Worm (Caenorhabditis elegans) whole organism, L1 larva: ENCODE results near the gene xbp-1.

ENCODE experiments used
- C04F5.9 ChIP-seq: sonication (generic microtip); optimal IDR thresholded peaks from 2 replicates; lab custom pipeline; 2016; ENCODE audit warnings: missing genetic modification characterization, missing compliant biosample characterization
- C16A3.4 ChIP-seq: fragments of 150-350 bp; optimal IDR thresholded peaks from 2 replicates; lab custom pipeline; 2014; ENCODE audit warnings: missing biosample characterization, missing genetic modification characterization
- F16B12.6 ChIP-seq: fragments of 150-350 bp; optimal IDR thresholded peaks from 2 replicates; lab custom pipeline; 2014; ENCODE audit warnings: missing biosample characterization, missing genetic modification characterization
- Y116A8C.19 ChIP-seq: sonication (generic microtip); optimal IDR thresholded peaks from 2 replicates; lab custom pipeline; 2016; ENCODE audit warnings: missing compliant biosample characterization, missing genetic modification characterization, borderline replicate concordance
- aha-1 ChIP-seq: fragments of 150-350 bp; optimal IDR thresholded peaks from 2 replicates; lab custom pipeline; 2014; ENCODE audit warnings: missing biosample characterization, missing genetic modification characterization
- ama-1 ChIP-seq: fragments of 150-350 bp; optimal IDR thresholded peaks from 2 replicates; lab custom pipeline; 2014
- blmp-1 ChIP-seq: fragments of 150-350 bp; optimal IDR thresholded peaks from 2 replicates; lab custom pipeline; 2014; ENCODE audit warnings: missing biosample characterization, missing genetic modification characterization
- ceh-82 ChIP-seq, 3 experiments: fragments of 150-350 bp in 1 of 3; sonication (generic microtip) in 2 of 3; optimal IDR thresholded peaks; 2 replicates each; lab custom pipeline; 2014 to 2017; ENCODE audit warnings: missing biosample characterization in 3 of 3, missing genetic modification characterization in 3 of 3
- ceh-88 ChIP-seq: fragments of 200-800 bp; sonication (Bioruptor generic); IDR thresholded peaks from 2 replicates; pipeline ENCODE4 v1.3.6; 2022; ENCODE audit warnings: missing genetic modification characterization, missing compliant biosample characterization
- ceh-90 ChIP-seq: sonication (generic microtip); optimal IDR thresholded peaks from 2 replicates; lab custom pipeline; 2016; ENCODE audit warnings: missing genetic modification characterization, missing compliant biosample characterization
- dpl-1 ChIP-seq, 3 experiments: fragments of 150-350 bp in 2 of 3; sonication (generic microtip) in 1 of 3; optimal IDR thresholded peaks; 2 replicates each; lab custom pipeline; 2014 to 2017; ENCODE audit warnings: missing biosample characterization in 3 of 3, missing genetic modification characterization in 3 of 3, missing genetic modification reagents in 3 of 3
- dsc-1 ChIP-seq: sonication (generic microtip); optimal IDR thresholded peaks from 2 replicates; lab custom pipeline; 2016; ENCODE audit warnings: mild to moderate bottlenecking, missing genetic modification characterization, missing compliant biosample characterization
- egl-13 ChIP-seq: sonication (generic microtip); optimal IDR thresholded peaks from 2 replicates; lab custom pipeline; 2016; ENCODE audit warnings: missing genotype, missing genetic modification reagents, missing genetic modification characterization, missing compliant biosample characterization
- egl-27 ChIP-seq, 2 experiments: fragments of 150-350 bp in 1 of 2; sonication (generic microtip); optimal IDR thresholded peaks; 3 replicates each; lab custom pipeline; 2017 to 2018; ENCODE audit warnings: missing biosample characterization in 2 of 2, missing genetic modification characterization in 2 of 2, missing genetic modification reagents in 2 of 2
- elt-2 ChIP-seq: sonication (generic microtip); optimal IDR thresholded peaks from 2 replicates; lab custom pipeline; 2016; ENCODE audit warnings: missing genetic modification characterization, mild to moderate bottlenecking, inconsistent platforms, missing compliant biosample characterization, missing genetic modification reagents
- elt-3 ChIP-seq, 6 experiments: fragments of 150-350 bp in 1 of 6; sonication (generic microtip); optimal IDR thresholded peaks; 2 replicates each; lab custom pipeline; 2017 to 2018; ENCODE audit warnings: missing biosample characterization in 6 of 6, missing genetic modification characterization in 6 of 6, inconsistent platforms in 1 of 6
- fkh-10 ChIP-seq: sonication (generic microtip); optimal IDR thresholded peaks from 2 replicates; lab custom pipeline; 2017; ENCODE audit warnings: missing biosample characterization, missing genetic modification reagents, missing genetic modification characterization
- fkh-4 ChIP-seq: sonication (generic microtip); optimal IDR thresholded peaks from 2 replicates; lab custom pipeline; 2016; ENCODE audit warnings: missing compliant biosample characterization, missing genetic modification characterization, borderline replicate concordance
- fkh-8 ChIP-seq: sonication (generic microtip); optimal IDR thresholded peaks from 2 replicates; lab custom pipeline; 2016; ENCODE audit warnings: mild to moderate bottlenecking, missing genetic modification characterization, missing compliant biosample characterization
- hpl-2 ChIP-seq: fragments of 150-350 bp; optimal IDR thresholded peaks from 2 replicates; lab custom pipeline; 2014; ENCODE audit warnings: missing biosample characterization, missing genetic modification reagents, missing genetic modification characterization
- irx-1 ChIP-seq: sonication (generic microtip); optimal IDR thresholded peaks from 2 replicates; lab custom pipeline; 2016; ENCODE audit warnings: missing genetic modification characterization, missing compliant biosample characterization
- lin-13 ChIP-seq: fragments of 150-350 bp; optimal IDR thresholded peaks from 2 replicates; lab custom pipeline; 2014; ENCODE audit warnings: missing biosample characterization, missing genetic modification reagents, missing genetic modification characterization
- lin-35 ChIP-seq, 2 experiments: fragments of 150-350 bp; optimal IDR thresholded peaks; 2 replicates each; lab custom pipeline; 2014; ENCODE audit warnings: missing biosample characterization in 2 of 2, missing genetic modification characterization in 2 of 2, missing genetic modification reagents in 2 of 2
- lir-3 ChIP-seq: sonication (generic microtip); optimal IDR thresholded peaks from 2 replicates; lab custom pipeline; 2016; ENCODE audit warnings: mild to moderate bottlenecking, missing genetic modification characterization, moderate library complexity, missing compliant biosample characterization; ENCODE audit not compliant: poor library complexity
- lsy-2 ChIP-seq, 2 experiments: fragments of 150-350 bp; optimal IDR thresholded peaks; 2 replicates each; lab custom pipeline; 2014; ENCODE audit warnings: missing biosample characterization in 2 of 2, missing genetic modification characterization in 2 of 2
- mdl-1 ChIP-seq, 2 experiments: fragments of 150-350 bp; optimal IDR thresholded peaks; 2 replicates each; lab custom pipeline; 2014 to 2017; ENCODE audit warnings: missing biosample characterization in 2 of 2, missing genetic modification characterization in 2 of 2, inconsistent platforms in 1 of 2
- mef-2 ChIP-seq: fragments of 150-350 bp; optimal IDR thresholded peaks from 2 replicates; lab custom pipeline; 2014; ENCODE audit warnings: missing biosample characterization, missing genetic modification characterization
- mep-1 ChIP-seq: fragments of 150-350 bp; optimal IDR thresholded peaks from 2 replicates; lab custom pipeline; 2014; ENCODE audit warnings: missing biosample characterization, missing genetic modification characterization
- nhr-11 ChIP-seq: fragments of 150-350 bp; optimal IDR thresholded peaks from 2 replicates; lab custom pipeline; 2014; ENCODE audit warnings: missing biosample characterization, missing genetic modification characterization
- nhr-237 ChIP-seq: fragments of 150-350 bp; optimal IDR thresholded peaks from 2 replicates; lab custom pipeline; 2014; ENCODE audit warnings: missing biosample characterization, missing genetic modification characterization
- nhr-76 ChIP-seq: sonication (generic microtip); optimal IDR thresholded peaks from 2 replicates; lab custom pipeline; 2017; ENCODE audit warnings: missing biosample characterization, missing genetic modification characterization
- nhr-77 ChIP-seq: fragments of 150-350 bp; optimal IDR thresholded peaks from 2 replicates; lab custom pipeline; 2014; ENCODE audit warnings: missing biosample characterization, missing genetic modification characterization
- nhr-84 ChIP-seq: sonication (generic microtip); optimal IDR thresholded peaks from 2 replicates; lab custom pipeline; 2017; ENCODE audit warnings: missing biosample characterization, missing genetic modification characterization
- nhr-85 ChIP-seq: sonication (generic microtip); peaks from one replicate; lab custom pipeline; 2016; ENCODE audit warnings: missing genetic modification characterization, inconsistent platforms, missing compliant biosample characterization
- pag-3 ChIP-seq: sonication (generic microtip); optimal IDR thresholded peaks from 2 replicates; lab custom pipeline; 2017; ENCODE audit warnings: missing genetic modification characterization, mild to moderate bottlenecking, missing compliant biosample characterization, antibody characterized with exemption, borderline replicate concordance; ENCODE audit not compliant: insufficient read depth
- snpc-4 ChIP-seq: fragments of 150-350 bp; optimal IDR thresholded peaks from 2 replicates; lab custom pipeline; 2014; ENCODE audit warnings: missing biosample characterization, missing genetic modification characterization
- sox-4 ChIP-seq: sonication (generic microtip); optimal IDR thresholded peaks from 2 replicates; lab custom pipeline; 2016; ENCODE audit warnings: missing genetic modification characterization, missing compliant biosample characterization
- sptf-1 ChIP-seq: fragments of 150-350 bp; optimal IDR thresholded peaks from 2 replicates; lab custom pipeline; 2014; ENCODE audit warnings: missing biosample characterization, missing genetic modification characterization
- tbx-2 ChIP-seq: sonication (generic microtip); optimal IDR thresholded peaks from 2 replicates; lab custom pipeline; 2016; ENCODE audit warnings: missing genetic modification characterization, missing compliant biosample characterization
- unc-130 ChIP-seq: fragments of 150-350 bp; optimal IDR thresholded peaks from 2 replicates; lab custom pipeline; 2017; ENCODE audit warnings: missing biosample characterization, missing genetic modification characterization, inconsistent platforms
- unc-30 ChIP-seq: sonication (generic microtip); optimal IDR thresholded peaks from 2 replicates; lab custom pipeline; 2017; ENCODE audit warnings: missing biosample characterization, missing genetic modification characterization
- unc-62 ChIP-seq: fragments of 150-350 bp; optimal IDR thresholded peaks from 2 replicates; lab custom pipeline; 2014; ENCODE audit warnings: missing biosample characterization, missing genetic modification reagents, missing genetic modification characterization
- unc-98 ChIP-seq: fragments of 200-800 bp; sonication (Bioruptor generic); IDR thresholded peaks from 2 replicates; pipeline ENCODE4 v1.3.6; 2022; ENCODE audit warnings: missing genetic modification characterization, missing compliant biosample characterization
- vab-15 ChIP-seq: sonication (generic microtip); optimal IDR thresholded peaks from 2 replicates; lab custom pipeline; 2017; ENCODE audit warnings: missing genotype, mild to moderate bottlenecking, missing genetic modification characterization, missing compliant biosample characterization
- zag-1 ChIP-seq: fragments of 150-350 bp; optimal IDR thresholded peaks from 2 replicates; lab custom pipeline; 2014; ENCODE audit warnings: missing biosample characterization, missing genetic modification characterization
- zip-4 ChIP-seq: fragments of 200-800 bp; sonication (Bioruptor generic); optimal IDR thresholded peaks from 2 replicates; lab custom pipeline; 2018; ENCODE audit warnings: mild to moderate bottlenecking, missing genetic modification characterization, moderate library complexity, missing compliant biosample characterization
- ztf-4 ChIP-seq: fragments of 150-350 bp; optimal IDR thresholded peaks from 2 replicates; lab custom pipeline; 2014; ENCODE audit warnings: missing biosample characterization, missing genetic modification characterization

The xbp-1 gene

DNA sequence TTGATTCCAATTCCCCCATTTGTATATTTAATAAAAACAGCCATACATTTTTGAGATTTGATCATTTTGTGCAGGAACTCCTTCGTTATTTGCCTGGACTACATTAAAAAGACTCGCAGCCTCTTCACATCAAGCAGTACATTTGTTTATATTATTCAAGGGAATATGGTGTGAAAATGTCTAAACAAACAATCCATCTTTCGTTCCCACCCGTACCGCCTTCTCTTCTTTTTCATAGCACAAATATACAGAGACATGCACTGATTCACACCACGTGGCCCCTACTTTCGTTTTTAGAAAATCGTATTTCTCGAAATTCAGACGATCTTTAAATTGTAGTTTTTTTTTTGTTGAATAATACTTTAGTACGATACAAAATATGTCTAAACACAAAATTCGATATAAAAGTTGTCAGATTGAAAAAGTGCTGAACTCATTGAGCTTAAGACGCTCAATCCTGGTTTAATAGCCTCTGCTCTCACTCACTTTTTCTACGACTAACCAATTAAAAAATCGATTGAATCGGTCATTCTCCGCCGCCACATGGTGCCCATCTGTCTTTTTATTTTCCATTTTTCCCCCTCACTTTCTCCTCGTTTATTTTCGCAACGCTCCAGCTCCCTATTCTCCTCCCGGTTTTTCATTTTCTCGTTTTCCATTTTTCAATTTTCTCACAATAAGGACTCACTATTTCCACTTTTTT is 1.8 kb downstream of the xbp-1 start (continued):
- TF ChIP-seq lin-35 (GFP tag; optimal IDR thresholded peaks at IDR 0.05; lab: Kevin White, UChicago), result peak in 1 of 2 experiments; percentile 34
- TF ChIP-seq ama-1 (lab: Kevin White, UChicago), result peak; percentile 95
- no peak for TF ChIP-seq sptf-1
- no peak for TF ChIP-seq fkh-10 (GFP tag; lab: Kevin White, UChicago)
- TF ChIP-seq ceh-82 (tag; optimal IDR thresholded peaks at IDR 0.05; lab: Kevin White, UChicago), result no peak
- peak; percentile 80 for TF ChIP-seq nhr-85 (tag; lab: Kevin White, UChicago)
- no peak for TF ChIP-seq egl-13
- peak; percentile 39 for TF ChIP-seq hpl-2 (GFP tag; lab: Kevin White, UChicago)
- TF ChIP-seq nhr-77 (tag; lab: Kevin White, UChicago), result no peak
- no peak for TF ChIP-seq ceh-90 (tag; lab: Kevin White, UChicago)
- no peak for TF ChIP-seq elt-3 (tag; optimal IDR thresholded peaks at IDR 0.05; lab: Kevin White, UChicago)
- TF ChIP-seq lin-13 (GFP tag; lab: Kevin White, UChicago), result peak; percentile 25
- TF ChIP-seq blmp-1 (tag; lab: Kevin White, UChicago), result peak; percentile 77
- peak; percentile 11 for TF ChIP-seq lir-3 (tag; lab: Kevin White, UChicago)
- TF ChIP-seq unc-30 (tag; lab: Kevin White, UChicago), result no peak
- TF ChIP-seq pag-3 (tag; lab: Kevin White, UChicago), result no peak
- peak; percentile 28 for TF ChIP-seq zip-4
- TF ChIP-seq zag-1 (tag; lab: Kevin White, UChicago), result no peak
- TF ChIP-seq sox-4 (tag; lab: Kevin White, UChicago), result no peak
- TF ChIP-seq Y116A8C.19 (tag; lab: Kevin White, UChicago), result no peak
- no peak for TF ChIP-seq unc-62 (GFP tag; lab: Kevin White, UChicago)
- TF ChIP-seq nhr-11 (tag; lab: Kevin White, UChicago), result no peak
- TF ChIP-seq elt-2 (tag; lab: Kevin White, UChicago), result peak; percentile 60
- TF ChIP-seq vab-15 (tag; lab: Kevin White, UChicago), result no peak
- no peak for TF ChIP-seq dpl-1 (GFP tag; optimal IDR thresholded peaks at IDR 0.05; lab: Kevin White, UChicago)
- peak; percentile 5 for TF ChIP-seq tbx-2 (tag; lab: Kevin White, UChicago)
- no peak for TF ChIP-seq C04F5.9 (tag; lab: Kevin White, UChicago)
- no peak for TF ChIP-seq mef-2 (tag; lab: Kevin White, UChicago)
- TF ChIP-seq unc-130 (tag; lab: Kevin White, UChicago), result peak; percentile 13
- peak; percentile 32 for TF ChIP-seq fkh-4 (tag; lab: Kevin White, UChicago)
- TF ChIP-seq aha-1 (tag; lab: Kevin White, UChicago), result no peak
- no peak for TF ChIP-seq nhr-84 (tag; lab: Kevin White, UChicago)
- TF ChIP-seq, all 84 proteins: peak for 33

DNA sequence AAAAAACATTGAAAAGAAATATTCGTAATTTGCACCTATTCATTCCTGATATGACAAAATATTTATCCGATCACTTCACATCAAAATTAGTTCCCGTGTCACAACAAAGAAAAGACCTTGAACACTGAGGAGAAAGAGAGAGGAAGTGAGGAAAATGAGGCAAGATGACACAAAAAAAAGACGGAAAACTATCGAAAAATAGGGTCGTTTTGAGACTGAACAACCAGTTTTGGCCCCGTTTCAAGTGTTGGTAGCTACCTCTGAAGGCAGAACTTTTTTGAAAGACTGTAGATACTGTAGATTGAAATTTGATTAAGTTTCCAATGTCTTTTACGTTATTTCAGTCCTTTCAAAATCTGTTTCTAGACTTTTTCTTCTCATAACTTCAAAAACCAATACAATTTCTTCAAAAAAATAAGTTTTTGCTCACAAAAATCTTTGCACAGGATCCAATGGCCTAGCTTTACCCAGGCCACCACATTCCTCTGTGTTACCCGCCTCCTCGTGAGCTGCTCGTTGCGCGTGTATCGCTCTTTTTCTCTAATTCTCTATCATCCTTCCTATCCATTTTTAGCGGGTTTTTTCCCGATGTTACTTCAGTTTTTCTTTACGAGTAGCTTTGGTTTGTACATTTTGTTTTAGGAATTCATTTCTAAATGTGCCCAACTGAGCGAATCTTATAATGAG is 2.8 kb downstream of the xbp-1 start:
- TF ChIP-seq lir-3 (tag; lab: Kevin White, UChicago), result peak; percentile 88
- peak; percentile 24 for TF ChIP-seq egl-13
- no peak for TF ChIP-seq blmp-1 (tag; lab: Kevin White, UChicago)
- TF ChIP-seq ceh-82 (tag; optimal IDR thresholded peaks at IDR 0.05; lab: Kevin White, UChicago), result peak; percentile 18 to 85 (median 30)
- peak; percentile 47 for TF ChIP-seq fkh-4 (tag; lab: Kevin White, UChicago)
- TF ChIP-seq hpl-2 (GFP tag; lab: Kevin White, UChicago), result no peak
- peak; percentile 71 for TF ChIP-seq irx-1 (tag; lab: Kevin White, UChicago)
- no peak for TF ChIP-seq nhr-76 (tag; lab: Kevin White, UChicago)
- TF ChIP-seq F16B12.6, result peak; percentile 40
- TF ChIP-seq sox-4 (tag; lab: Kevin White, UChicago), result peak; percentile 15
- TF ChIP-seq nhr-77 (tag; lab: Kevin White, UChicago), result peak; percentile 2
- 0 out of 2 replicates have a peak, but pooled peaks have one; percentile 49 for TF ChIP-seq unc-98 (GFP tag; lab: Robert Waterston, UW)
- peak; percentile 85 for TF ChIP-seq fkh-8 (tag; lab: Kevin White, UChicago)
- peak; percentile 15 for TF ChIP-seq zip-4
- TF ChIP-seq pag-3 (tag; lab: Kevin White, UChicago), result no peak
- peak; percentile 21 for TF ChIP-seq C16A3.4 (tag; lab: Kevin White, UChicago)
- no peak for TF ChIP-seq nhr-237 (tag; lab: Kevin White, UChicago)
- TF ChIP-seq dsc-1 (tag; lab: Kevin White, UChicago), result peak; percentile 40
- no peak for TF ChIP-seq ztf-4 (tag; lab: Kevin White, UChicago)
- peak; percentile 47 to 71 (median 47) for TF ChIP-seq dpl-1 (GFP tag; optimal IDR thresholded peaks at IDR 0.05; lab: Kevin White, UChicago)
- TF ChIP-seq lsy-2 (tag; optimal IDR thresholded peaks at IDR 0.05; lab: Kevin White, UChicago), result peak; percentile 68 to 78
- TF ChIP-seq egl-27 (tag; optimal IDR thresholded peaks at IDR 0.05; lab: Kevin White, UChicago), result no peak
- peak; percentile 82 for TF ChIP-seq ceh-90 (tag; lab: Kevin White, UChicago)
- peak; percentile 56 for TF ChIP-seq mep-1 (tag; lab: Kevin White, UChicago)
- TF ChIP-seq mdl-1 (tag; optimal IDR thresholded peaks at IDR 0.05; lab: Kevin White, UChicago), result peak; percentile 63 to 90
- peak; percentile 51 for TF ChIP-seq snpc-4
- peak; percentile 38; the same call in 1 of the 2 replicates for TF ChIP-seq ceh-88 (GFP tag; lab: Robert Waterston, UW)
